Fruit fly (Drosophila melanogaster) S2 (cell line): ENCODE data around the gene Ald2.

ENCODE experiments used
- CG8478 ChIP-seq: fragments of >200 bp; optimal IDR thresholded peaks from 2 replicates; lab custom pipeline; 2018
- CTCF ChIP-seq, 2 experiments: fragments of >200 bp; optimal IDR thresholded peaks; 2 replicates each; lab custom pipeline; 2018

DNA sequence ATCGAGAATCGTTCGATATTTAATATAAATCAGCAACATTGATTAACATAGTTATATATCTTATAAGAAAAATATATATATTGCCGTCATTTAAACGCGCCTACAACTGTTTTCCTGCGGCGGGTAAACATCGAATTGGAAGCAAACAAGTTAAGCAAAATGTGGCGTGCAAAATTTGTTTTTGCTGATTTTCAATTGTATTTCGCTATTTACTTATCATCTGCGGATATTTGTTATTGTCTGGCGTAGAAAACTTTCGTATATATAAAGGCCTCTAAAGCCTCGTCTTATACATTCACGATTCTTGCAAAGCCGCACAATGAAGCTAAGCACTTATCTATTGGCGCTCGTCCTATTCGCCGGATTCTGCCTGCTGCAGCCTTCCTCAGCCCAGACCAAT lies 40.6 kb downstream of the Ald2 start, which contains the start of gene CG43117:
- TF ChIP-seq CG8478, result no peak
- no peak for TF ChIP-seq CTCF (optimal IDR thresholded peaks at IDR 0.05; lab: Kevin White, UChicago)
